Worm (Caenorhabditis elegans) whole organism, mixed stage, embryonic: Measurements from ENCODE around the gene srh-100.

ENCODE experiments used
- blmp-1 ChIP-seq: fragments of 150-350 bp; optimal IDR thresholded peaks from 2 replicates; lab custom pipeline; 2014; ENCODE audit warnings: missing biosample characterization, missing genetic modification characterization
- elt-1 ChIP-seq: sonication (generic microtip); optimal IDR thresholded peaks from 2 replicates; lab custom pipeline; 2017; ENCODE audit warnings: missing genetic modification characterization, mild to moderate bottlenecking, missing compliant biosample characterization, antibody characterized with exemption, moderate library complexity, borderline replicate concordance; ENCODE audit not compliant: insufficient read depth
- nhr-237 ChIP-seq: fragments of 150-350 bp; optimal IDR thresholded peaks from 2 replicates; lab custom pipeline; 2014; ENCODE audit warnings: missing biosample characterization, missing genetic modification characterization
- nhr-28 ChIP-seq: fragments of 150-350 bp; optimal IDR thresholded peaks from 2 replicates; lab custom pipeline; 2014; ENCODE audit warnings: missing biosample characterization, missing genetic modification characterization
- unc-39 ChIP-seq: fragments of 150-350 bp; optimal IDR thresholded peaks from 2 replicates; lab custom pipeline; 2014; ENCODE audit warnings: missing biosample characterization, missing genetic modification characterization
- unc-62 ChIP-seq: fragments of 150-350 bp; optimal IDR thresholded peaks from 2 replicates; lab custom pipeline; 2014; ENCODE audit warnings: missing biosample characterization, missing genetic modification reagents, missing genetic modification characterization

DNA sequence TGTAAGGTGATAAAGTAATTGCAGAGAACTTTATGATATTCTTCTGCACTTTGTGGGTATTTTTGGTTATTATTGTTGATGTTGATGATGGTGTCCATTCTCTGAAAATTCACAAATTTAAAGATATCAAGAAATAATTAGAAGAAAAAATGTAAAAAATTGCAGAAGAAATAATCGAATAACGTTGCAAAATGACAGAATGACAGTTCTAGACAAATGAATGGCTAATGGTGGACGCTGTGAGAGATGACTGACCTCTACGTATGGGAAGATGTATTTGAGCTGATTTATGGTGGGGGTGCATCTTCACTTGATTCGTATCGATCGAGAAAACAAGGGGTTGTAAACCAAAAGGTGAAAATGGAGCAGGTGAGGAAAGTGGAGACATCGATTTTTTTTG is 41.0 kb downstream of the srh-100 start, which contains the start of gene sea-1:
- TF ChIP-seq unc-62 (GFP tag; lab: Kevin White, UChicago) (no peak), elt-1 (tag; lab: Kevin White, UChicago) (no peak), nhr-28 (tag; lab: Kevin White, UChicago) (no peak), blmp-1 (tag; lab: Kevin White, UChicago) (no peak), unc-39 (no peak), nhr-237 (tag; lab: Kevin White, UChicago) (no peak)
